Fruit fly (Drosophila melanogaster): ENCODE measurements around the gene CG43402.

DNA sequence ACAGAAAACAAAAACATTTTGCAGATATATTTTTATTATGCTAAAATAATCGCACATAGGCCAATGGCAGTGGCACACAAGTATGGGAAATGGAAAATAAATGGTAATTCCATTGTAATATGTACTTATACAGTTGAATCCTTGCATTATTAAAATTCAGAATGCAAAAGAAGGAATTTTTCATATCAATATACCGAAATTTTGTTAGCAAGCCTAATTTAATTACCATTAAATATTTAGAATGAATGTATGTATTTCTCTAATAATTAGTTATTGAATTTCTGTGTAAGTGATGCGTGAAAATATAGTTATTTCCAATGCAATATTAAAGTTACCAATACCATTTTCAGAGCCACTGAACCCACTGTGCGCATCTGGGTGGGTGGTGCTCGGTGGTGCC is 13.1 kb downstream of the CG43402 start:
- TF ChIP-seq pan (optimal IDR thresholded peaks at IDR 0.05): no peak
- TF ChIP-seq usp (GFP tag; optimal IDR thresholded peaks at IDR 0.05): no peak
- no peak for TF ChIP-seq CG8478 (optimal IDR thresholded peaks at IDR 0.05)
- no peak for TF ChIP-seq Dll (optimal IDR thresholded peaks at IDR 0.05)
- no peak for TF ChIP-seq psq (optimal IDR thresholded peaks at IDR 0.05)
- no peak for TF ChIP-seq EcR (GFP tag; optimal IDR thresholded peaks at IDR 0.05)

Measured in whole organism.